Fruit fly (Drosophila melanogaster) whole organism: Measurements from ENCODE around the gene CG14818.

Source experiments
- CG8478 ChIP-seq: fragments of >200 bp; optimal IDR thresholded peaks from 2 replicates; lab custom pipeline; 2018; ENCODE audit warnings: inconsistent platforms
- EcR ChIP-seq, 2 experiments: fragments of >200 bp; optimal IDR thresholded peaks; 2 replicates each; lab custom pipeline; 2017; ENCODE audit warnings: missing biosample characterization in 2 of 2, missing genetic modification characterization in 2 of 2, missing genetic modification reagents in 2 of 2
- psq ChIP-seq: fragments of >200 bp; optimal IDR thresholded peaks from 2 replicates; lab custom pipeline; 2017
- usp ChIP-seq: fragments of >200 bp; optimal IDR thresholded peaks from 2 replicates; lab custom pipeline; 2017; ENCODE audit warnings: missing biosample characterization, missing genetic modification characterization, mixed read lengths

dm6 chrX:1889926-1890325, 10.4 kb upstream of the CG14818 start, which contains the start of the genes trr and mRpL16:
- no peak for TF ChIP-seq CG8478 (lab: Kevin White, UChicago)
- TF ChIP-seq usp = no peak
- no peak for TF ChIP-seq psq (lab: Kevin White, UChicago)
- no peak for TF ChIP-seq EcR (GFP tag; optimal IDR thresholded peaks at IDR 0.05; lab: Kevin White, UChicago)
